Worm (Caenorhabditis elegans) whole organism, mixed stage, embryonic: Measurements from ENCODE around the gene mrp-7.

ENCODE experiments used
- M03D4.4 ChIP-seq: sonication (generic microtip); optimal IDR thresholded peaks from 2 replicates; lab custom pipeline; 2017; ENCODE audit warnings: mild to moderate bottlenecking, missing genetic modification characterization, missing compliant biosample characterization
- bed-3 ChIP-seq: fragments of 200-800 bp; sonication (Bioruptor generic); optimal IDR thresholded peaks from 3 replicates; lab custom pipeline; 2018; ENCODE audit warnings: mild to moderate bottlenecking, missing genetic modification characterization, moderate library complexity, missing compliant biosample characterization
- blmp-1 ChIP-seq: fragments of 150-350 bp; optimal IDR thresholded peaks from 2 replicates; lab custom pipeline; 2014; ENCODE audit warnings: missing biosample characterization, missing genetic modification characterization
- ceh-39 ChIP-seq: fragments of 150-350 bp; optimal IDR thresholded peaks from 2 replicates; lab custom pipeline; 2014; ENCODE audit warnings: missing biosample characterization, missing genetic modification characterization
- ceh-43 ChIP-seq: fragments of 200-800 bp; sonication (Bioruptor generic); optimal IDR thresholded peaks from 2 replicates; lab custom pipeline; 2018; ENCODE audit warnings: mild to moderate bottlenecking, missing genetic modification characterization, moderate library complexity, missing compliant biosample characterization
- ceh-83 ChIP-seq: fragments of 200-800 bp; sonication (Bioruptor generic); optimal IDR thresholded peaks from 2 replicates; lab custom pipeline; 2018; ENCODE audit warnings: mild to moderate bottlenecking, missing genetic modification characterization, missing compliant biosample characterization
- ces-1 ChIP-seq: fragments of 150-350 bp; optimal IDR thresholded peaks from 2 replicates; lab custom pipeline; 2014; ENCODE audit warnings: missing biosample characterization, missing genetic modification reagents, missing genetic modification characterization
- cnd-1 ChIP-seq: fragments of 200-800 bp; sonication (Bioruptor generic); optimal IDR thresholded peaks from 2 replicates; lab custom pipeline; 2018; ENCODE audit warnings: mild to moderate bottlenecking, missing genetic modification characterization, missing compliant biosample characterization
- drap-1 ChIP-seq: fragments of 200-800 bp; sonication (Bioruptor generic); optimal IDR thresholded peaks from 3 replicates; lab custom pipeline; 2018; ENCODE audit warnings: mild to moderate bottlenecking, missing genetic modification characterization, missing compliant biosample characterization
- elt-1 ChIP-seq: sonication (generic microtip); optimal IDR thresholded peaks from 2 replicates; lab custom pipeline; 2017; ENCODE audit warnings: missing genetic modification characterization, mild to moderate bottlenecking, missing compliant biosample characterization, antibody characterized with exemption, moderate library complexity, borderline replicate concordance; ENCODE audit not compliant: insufficient read depth
- flh-1 ChIP-seq: fragments of 200-800 bp; sonication (Bioruptor generic); optimal IDR thresholded peaks from 2 replicates; lab custom pipeline; 2018; ENCODE audit warnings: mild to moderate bottlenecking, missing genetic modification characterization, moderate library complexity, missing compliant biosample characterization
- ham-2 ChIP-seq: fragments of 200-800 bp; sonication (Bioruptor generic); optimal IDR thresholded peaks from 2 replicates; lab custom pipeline; 2018; ENCODE audit warnings: mild to moderate bottlenecking, missing genetic modification characterization, missing compliant biosample characterization
- lin-13 ChIP-seq: fragments of 150-350 bp; optimal IDR thresholded peaks from 2 replicates; lab custom pipeline; 2014; ENCODE audit warnings: missing biosample characterization, missing genetic modification characterization
- lin-32 ChIP-seq: fragments of 200-800 bp; sonication (Bioruptor generic); optimal IDR thresholded peaks from 2 replicates; lab custom pipeline; 2018; ENCODE audit warnings: mild to moderate bottlenecking, missing genetic modification characterization, missing compliant biosample characterization
- lsy-2 ChIP-seq: fragments of 150-350 bp; optimal IDR thresholded peaks from 2 replicates; lab custom pipeline; 2014; ENCODE audit warnings: missing biosample characterization, missing genetic modification characterization
- mab-5 ChIP-seq: fragments of 150-350 bp; optimal IDR thresholded peaks from 2 replicates; lab custom pipeline; 2014; ENCODE audit warnings: missing biosample characterization, missing genetic modification characterization
- mep-1 ChIP-seq: fragments of 150-350 bp; optimal IDR thresholded peaks from 2 replicates; lab custom pipeline; 2017; ENCODE audit warnings: missing biosample characterization, missing genetic modification reagents, missing genetic modification characterization, inconsistent platforms
- mls-2 ChIP-seq: sonication (generic microtip); optimal IDR thresholded peaks from 2 replicates; lab custom pipeline; 2016; ENCODE audit warnings: mild to moderate bottlenecking, missing genetic modification characterization, moderate library complexity, missing compliant biosample characterization
- nhr-12 ChIP-seq: fragments of 150-350 bp; optimal IDR thresholded peaks from 2 replicates; lab custom pipeline; 2014; ENCODE audit warnings: missing biosample characterization, missing genetic modification characterization
- nhr-2 ChIP-seq: fragments of 150-350 bp; optimal IDR thresholded peaks from 2 replicates; lab custom pipeline; 2014; ENCODE audit warnings: missing biosample characterization, missing genetic modification characterization
- nhr-237 ChIP-seq: fragments of 150-350 bp; optimal IDR thresholded peaks from 2 replicates; lab custom pipeline; 2014; ENCODE audit warnings: missing biosample characterization, missing genetic modification characterization
- nhr-76 ChIP-seq: sonication (generic microtip); optimal IDR thresholded peaks from 2 replicates; lab custom pipeline; 2017; ENCODE audit warnings: missing biosample characterization, missing genetic modification characterization
- snpc-4 ChIP-seq: fragments of 150-350 bp; optimal IDR thresholded peaks from 2 replicates; lab custom pipeline; 2014; ENCODE audit warnings: missing biosample characterization, missing genetic modification characterization
- sptf-1 ChIP-seq: sonication (generic microtip); optimal IDR thresholded peaks from 2 replicates; lab custom pipeline; 2017; ENCODE audit warnings: mild to moderate bottlenecking, missing genetic modification characterization, moderate library complexity, missing compliant biosample characterization
- tbx-8 ChIP-seq: fragments of 200-800 bp; sonication (Bioruptor generic); optimal IDR thresholded peaks from 2 replicates; lab custom pipeline; 2018; ENCODE audit warnings: mild to moderate bottlenecking, missing genetic modification characterization, moderate library complexity, missing compliant biosample characterization
- unc-120 ChIP-seq: sonication (generic microtip); optimal IDR thresholded peaks from 2 replicates; lab custom pipeline; 2017; ENCODE audit warnings: missing genetic modification characterization, missing compliant biosample characterization; ENCODE audit not compliant: poor library complexity, severe bottlenecking
- unc-39 ChIP-seq: fragments of 150-350 bp; optimal IDR thresholded peaks from 2 replicates; lab custom pipeline; 2014; ENCODE audit warnings: missing biosample characterization, missing genetic modification characterization
- unc-62 ChIP-seq: fragments of 150-350 bp; optimal IDR thresholded peaks from 2 replicates; lab custom pipeline; 2014; ENCODE audit warnings: missing biosample characterization, missing genetic modification reagents, missing genetic modification characterization
- zip-8 ChIP-seq: fragments of 150-350 bp; optimal IDR thresholded peaks from 2 replicates; lab custom pipeline; 2014; ENCODE audit warnings: missing biosample characterization, missing genetic modification characterization
- ztf-11 ChIP-seq: fragments of 150-350 bp; optimal IDR thresholded peaks from 2 replicates; lab custom pipeline; 2014; ENCODE audit warnings: missing biosample characterization, missing genetic modification characterization

Gene mrp-7

DNA sequence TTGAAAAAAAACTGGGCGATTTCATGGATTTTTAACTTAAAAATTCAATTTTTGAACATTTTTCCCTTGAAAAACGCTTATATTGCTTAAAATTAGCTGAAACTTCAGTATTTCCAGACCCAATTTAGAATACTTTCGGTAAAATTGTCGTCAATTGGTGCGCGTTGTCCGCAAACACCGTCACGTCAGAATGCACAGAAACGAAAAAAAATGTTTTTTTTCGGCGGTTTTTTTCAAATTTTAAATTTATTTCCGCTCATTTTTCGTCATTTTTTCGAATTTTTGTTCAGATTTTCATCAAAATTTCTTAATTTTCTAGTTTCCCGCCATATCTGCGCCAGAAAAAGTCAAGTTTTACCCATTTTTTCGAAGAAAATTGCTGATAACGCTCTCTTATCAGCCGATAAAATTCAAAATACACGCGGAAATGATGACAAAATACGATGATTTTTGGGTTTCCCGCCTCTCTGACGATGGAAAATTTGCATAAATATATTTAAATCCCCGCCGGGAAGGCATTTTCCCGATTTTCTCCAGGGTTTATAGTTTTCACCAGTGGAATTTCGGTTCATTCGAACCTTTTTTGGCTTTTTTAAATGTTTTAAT lies 1.2 kb upstream of the mrp-7 start:
- no peak for TF ChIP-seq cnd-1 (tag; lab: Kevin White, UChicago)
- no peak for TF ChIP-seq snpc-4 (tag; lab: Kevin White, UChicago)
- no peak for TF ChIP-seq lin-13 (tag; lab: Kevin White, UChicago)
- TF ChIP-seq zip-8 (tag; lab: Kevin White, UChicago), result no peak
- no peak for TF ChIP-seq nhr-237 (tag; lab: Kevin White, UChicago)
- no peak for TF ChIP-seq flh-1 (GFP tag; lab: Kevin White, UChicago)
- no peak for TF ChIP-seq M03D4.4 (tag; lab: Kevin White, UChicago)
- TF ChIP-seq unc-62, result no peak
- no peak for TF ChIP-seq mep-1 (tag; lab: Kevin White, UChicago)

DNA sequence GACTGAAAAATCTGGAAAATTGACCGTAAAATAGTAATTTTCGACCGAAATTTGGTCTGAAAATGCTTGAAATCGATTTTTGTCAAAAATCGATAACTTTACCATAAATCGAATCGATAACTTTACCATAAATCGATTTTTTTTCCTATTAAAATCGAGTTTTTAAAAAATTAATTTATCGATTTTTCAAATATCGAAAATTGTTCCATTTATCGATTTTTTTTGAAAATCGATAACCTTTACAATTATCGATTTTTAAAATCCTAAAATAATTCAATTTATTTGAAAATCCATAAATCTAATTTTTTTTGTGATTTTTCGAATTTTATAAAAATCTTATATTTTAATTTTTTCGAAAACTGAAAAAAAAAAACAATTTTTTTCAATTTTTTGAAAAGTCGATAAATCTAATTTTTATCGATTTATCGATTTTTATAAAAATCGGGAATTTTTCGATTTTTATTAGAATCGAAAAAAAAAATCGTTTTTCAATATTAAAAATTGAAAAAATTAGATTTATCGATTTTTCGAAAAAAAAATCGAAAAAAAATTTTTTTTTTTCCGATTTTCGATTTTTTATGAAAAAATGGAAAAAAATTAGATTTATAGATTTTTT lies 16.7 kb downstream of the mrp-7 start:
- TF ChIP-seq lsy-2 (no peak), M03D4.4 (tag; lab: Kevin White, UChicago) (no peak), unc-39 (no peak), ceh-83 (no peak), zip-8 (tag; lab: Kevin White, UChicago) (no peak), nhr-2 (tag; lab: Kevin White, UChicago) (no peak), ceh-43 (no peak), snpc-4 (tag; lab: Kevin White, UChicago) (no peak), blmp-1 (tag; lab: Kevin White, UChicago) (no peak), mab-5 (tag; lab: Kevin White, UChicago) (no peak), ceh-39 (tag; lab: Kevin White, UChicago) (no peak), sptf-1 (tag; lab: Kevin White, UChicago) (no peak), lin-13 (tag; lab: Kevin White, UChicago) (no peak), unc-120 (no peak), ztf-11 (tag; lab: Kevin White, UChicago) (no peak), ham-2 (no peak), ces-1 (GFP tag; lab: Kevin White, UChicago) (no peak), nhr-76 (tag; lab: Kevin White, UChicago) (no peak), nhr-237 (tag; lab: Kevin White, UChicago) (no peak), drap-1 (GFP tag; lab: Kevin White, UChicago) (no peak)

DNA sequence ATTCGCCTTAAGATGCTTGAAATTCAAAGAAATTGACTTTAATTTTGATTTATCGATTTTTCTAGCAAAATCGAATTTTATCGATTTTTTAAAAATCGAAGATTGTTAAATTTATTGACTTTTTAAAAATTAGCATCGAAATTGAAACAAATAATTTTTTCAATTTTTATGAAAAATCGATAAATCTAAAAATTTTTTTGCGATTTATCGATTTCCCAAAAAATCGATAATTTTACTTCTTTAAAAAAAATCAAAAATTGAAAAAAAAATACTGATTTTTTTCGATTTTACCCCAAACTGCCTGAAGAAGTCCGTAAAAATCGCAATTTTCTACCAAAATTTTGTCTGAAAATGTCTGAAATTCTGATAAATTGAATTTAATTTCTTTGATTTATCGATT lies 17.3 kb downstream of the mrp-7 start:
- TF ChIP-seq zip-8 (tag; lab: Kevin White, UChicago) (no peak), nhr-12 (tag; lab: Kevin White, UChicago) (no peak), M03D4.4 (tag; lab: Kevin White, UChicago) (no peak), unc-39 (no peak), cnd-1 (tag; lab: Kevin White, UChicago) (no peak), ces-1 (GFP tag; lab: Kevin White, UChicago) (no peak), blmp-1 (tag; lab: Kevin White, UChicago) (no peak), mep-1 (tag; lab: Kevin White, UChicago) (no peak), unc-120 (no peak), bed-3 (GFP tag; lab: Kevin White, UChicago) (no peak), mls-2 (no peak), lsy-2 (no peak), elt-1 (tag; lab: Kevin White, UChicago) (no peak), ham-2 (no peak)

DNA sequence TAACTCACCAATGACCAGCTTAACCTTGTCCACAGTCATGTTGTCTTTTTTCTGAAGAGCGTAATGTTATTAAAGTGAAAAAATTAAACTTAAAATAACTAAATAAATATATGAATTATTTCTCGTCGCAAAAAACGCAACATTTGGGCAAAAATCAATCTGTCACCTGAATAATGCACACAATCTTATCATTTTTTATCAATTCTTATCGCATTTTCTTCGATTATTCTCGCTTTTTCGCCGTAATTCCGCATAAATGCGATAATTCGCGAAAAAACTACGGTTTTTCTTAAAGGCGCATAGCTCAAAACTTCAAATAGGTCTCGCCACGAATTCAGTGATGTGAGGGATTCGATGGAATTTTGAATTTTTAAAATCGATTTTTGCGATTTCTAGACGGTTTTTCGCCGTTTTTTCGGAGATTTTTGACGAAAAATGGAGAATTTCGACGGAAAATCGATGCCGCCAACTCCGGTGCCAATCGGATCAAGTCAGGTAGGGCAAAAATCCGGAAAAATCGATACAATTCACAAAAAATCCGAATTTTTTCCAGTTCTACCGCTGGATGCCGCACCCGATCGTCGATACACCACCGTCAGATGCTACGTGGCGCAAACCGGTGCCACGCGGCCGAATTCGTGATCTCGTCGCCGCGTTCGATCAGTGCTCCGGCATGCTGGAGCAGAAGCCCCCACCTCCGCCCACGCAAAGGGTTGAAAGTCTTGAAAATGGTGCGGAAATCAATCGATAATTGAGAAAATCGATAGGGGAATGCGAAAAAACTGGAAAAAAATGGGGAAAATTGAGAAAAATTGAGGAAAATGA lies 22.9 kb downstream of the mrp-7 start, which contains the start of the genes Y43F8C.13 and ani-3:
Gene Y43F8C.13 (minus strand): TSS at position 51 of the 825 bp plus-strand sequence.
Gene ani-3 (plus strand): TSS at position 385 of the 825 bp plus-strand sequence.
- TF ChIP-seq lin-32 (no peak), ceh-83 (no peak), unc-39 (no peak), mls-2 (no peak), nhr-12 (tag; lab: Kevin White, UChicago) (no peak), nhr-2 (tag; lab: Kevin White, UChicago) (no peak), elt-1 (tag; lab: Kevin White, UChicago) (no peak), nhr-76 (tag; lab: Kevin White, UChicago) (no peak), M03D4.4 (tag; lab: Kevin White, UChicago) (no peak), tbx-8 (no peak), lsy-2 (no peak), ces-1 (GFP tag; lab: Kevin White, UChicago) (no peak), snpc-4 (tag; lab: Kevin White, UChicago) (no peak), nhr-237 (tag; lab: Kevin White, UChicago) (no peak), flh-1 (GFP tag; lab: Kevin White, UChicago) (no peak), sptf-1 (tag; lab: Kevin White, UChicago) (no peak)
